Fruit fly (Drosophila melanogaster): ENCODE measurements around the gene CG5854.

Gene CG5854

DNA sequence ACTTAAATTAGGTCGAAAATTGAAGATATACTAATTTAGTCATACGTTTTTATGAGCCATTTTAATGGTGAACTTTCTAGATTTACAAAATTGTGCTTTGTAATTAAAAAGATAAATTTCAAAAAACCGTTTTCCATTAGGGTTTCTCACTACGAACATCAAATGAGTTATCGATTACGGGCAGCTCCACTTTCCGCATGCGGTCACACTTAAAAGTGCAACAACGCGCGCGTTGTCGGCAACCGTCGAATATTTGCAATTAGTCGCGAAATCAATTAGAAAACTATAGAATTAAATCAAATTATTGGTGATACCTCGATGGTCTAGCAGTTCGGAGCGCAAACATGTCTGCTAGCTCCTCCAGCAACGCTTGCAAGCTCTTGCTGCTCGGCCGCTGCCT, 9.5 kb upstream of the CG5854 start, which contains the start of gene Ndc1 (continued):
- TF ChIP-seq toy (GFP tag; IDR thresholded peaks at IDR 0.05) (no peak), Hsf (GFP tag; optimal IDR thresholded peaks at IDR 0.05) (no peak), CG10565 (GFP tag; optimal IDR thresholded peaks at IDR 0.05) (no peak), CG16813 (GFP tag; IDR thresholded peaks at IDR 0.05; ENCODE audit: partially characterized antibody) (peak; percentile 24; the same call in 1 of the 3 replicates), Tbp (GFP tag; optimal IDR thresholded peaks at IDR 0.05) (no peak), HLH3B (GFP tag; IDR thresholded peaks at IDR 0.05) (no peak), Max (GFP tag; optimal IDR thresholded peaks at IDR 0.05) (no peak), CG42726 (GFP tag; IDR thresholded peaks at IDR 0.05; ENCODE audit: partially characterized antibody) (0 out of 2 replicates have a peak, but pooled peaks have one; percentile 2), chinmo (GFP tag; IDR thresholded peaks at IDR 0.05; ENCODE audit: partially characterized antibody) (peak; percentile 72; the same call in 1 of the 4 replicates), CG11696 (GFP tag; IDR thresholded peaks at IDR 0.05) (no peak), D19B (GFP tag; optimal IDR thresholded peaks at IDR 0.05) (no peak), CG2129 (GFP tag; IDR thresholded peaks at IDR 0.05; ENCODE audit: partially characterized antibody) (no peak), sima (GFP tag; optimal IDR thresholded peaks at IDR 0.05) (no peak), Bgb (GFP tag; IDR thresholded peaks at IDR 0.05; ENCODE audit: partially characterized antibody) (peak; percentile 44; the same call in 1 of the 2 replicates), pzg (GFP tag; optimal IDR thresholded peaks at IDR 0.05) (peak; percentile 62), Stat92E (GFP tag; optimal IDR thresholded peaks at IDR 0.05) (no peak), E2f2 (GFP tag; IDR thresholded peaks at IDR 0.05) (peak; percentile 84), CG18011 (GFP tag; optimal IDR thresholded peaks at IDR 0.05) (no peak), gro (GFP tag; optimal IDR thresholded peaks at IDR 0.05) (no peak), CG12219 (GFP tag; optimal IDR thresholded peaks at IDR 0.05) (no peak), Sry-δ (GFP tag; optimal IDR thresholded peaks at IDR 0.05) (peak; percentile 49), NFAT (GFP tag; IDR thresholded peaks at IDR 0.05) (no peak), ATbp (GFP tag; optimal IDR thresholded peaks at IDR 0.05) (no peak), odd (GFP tag; optimal IDR thresholded peaks at IDR 0.05) (no peak), CG14965 (GFP tag; optimal IDR thresholded peaks at IDR 0.05; ENCODE audit: borderline replicate concordance) (no peak), unpg (GFP tag; optimal IDR thresholded peaks at IDR 0.05) (no peak), CG7357 (GFP tag; IDR thresholded peaks at IDR 0.05) (no peak), zen2 (GFP tag; IDR thresholded peaks at IDR 0.05; ENCODE audit: partially characterized antibody) (no peak), Dek (tag; optimal IDR thresholded peaks at IDR 0.05) (no peak), CG34422 (GFP tag; IDR thresholded peaks at IDR 0.05) (0 out of 3 replicates have a peak, but pooled peaks have one; percentile 11), Vsx1 (GFP tag; optimal IDR thresholded peaks at IDR 0.05) (no peak), CG14710 (tag; optimal IDR thresholded peaks at IDR 0.05) (peak; percentile 32), hth (optimal IDR thresholded peaks at IDR 0.05) (no peak), CG2712 (tag; optimal IDR thresholded peaks at IDR 0.05) (no peak), CG10543 (GFP tag; optimal IDR thresholded peaks at IDR 0.05) (no peak), CG3163 (GFP tag; optimal IDR thresholded peaks at IDR 0.05) (no peak), rib (GFP tag; IDR thresholded peaks at IDR 0.05) (no peak), Kr (GFP tag; optimal IDR thresholded peaks at IDR 0.05) (no peak), tx (GFP tag; optimal IDR thresholded peaks at IDR 0.05) (no peak), CG15269 (tag; optimal IDR thresholded peaks at IDR 0.05) (no peak), tll (GFP tag; optimal IDR thresholded peaks at IDR 0.05) (no peak), CG17568 (GFP tag; optimal IDR thresholded peaks at IDR 0.05) (peak; percentile 100), Sox102F (GFP tag; optimal IDR thresholded peaks at IDR 0.05) (no peak), CG11504 (tag; optimal IDR thresholded peaks at IDR 0.05) (no peak), abd-A (tag; optimal IDR thresholded peaks at IDR 0.05) (no peak), bigmax (GFP tag; optimal IDR thresholded peaks at IDR 0.05) (no peak), vnd (GFP tag; IDR thresholded peaks at IDR 0.05; ENCODE audit: partially characterized antibody) (no peak), Ptx1 (GFP tag; IDR thresholded peaks at IDR 0.05) (no peak), NfI (GFP tag; optimal IDR thresholded peaks at IDR 0.05) (no peak)
